Worm (Caenorhabditis elegans) whole organism, L1 larva: ENCODE results near the gene T05H4.15.

Source experiments
- Y116A8C.19 ChIP-seq: sonication (generic microtip); optimal IDR thresholded peaks from 2 replicates; lab custom pipeline; 2016; ENCODE audit warnings: missing compliant biosample characterization, missing genetic modification characterization, borderline replicate concordance
- alr-1 ChIP-seq: fragments of 200-800 bp; sonication (Bioruptor generic); optimal IDR thresholded peaks from 2 replicates; lab custom pipeline; 2018; ENCODE audit warnings: borderline replicate concordance, mild to moderate bottlenecking, missing genetic modification characterization, missing compliant biosample characterization
- blmp-1 ChIP-seq: fragments of 150-350 bp; optimal IDR thresholded peaks from 2 replicates; lab custom pipeline; 2014; ENCODE audit warnings: missing biosample characterization, missing genetic modification characterization
- ceh-63 ChIP-seq: fragments of 200-800 bp; sonication (Bioruptor generic); optimal IDR thresholded peaks from 2 replicates; lab custom pipeline; 2018; ENCODE audit warnings: mild to moderate bottlenecking, missing genetic modification characterization, missing compliant biosample characterization
- ceh-8 ChIP-seq: fragments of 200-800 bp; sonication (Bioruptor generic); optimal IDR thresholded peaks from 2 replicates; lab custom pipeline; 2018; ENCODE audit warnings: mild to moderate bottlenecking, missing genetic modification characterization, moderate library complexity, missing compliant biosample characterization
- ceh-82 ChIP-seq, 3 experiments: fragments of 150-350 bp in 1 of 3; sonication (generic microtip) in 2 of 3; optimal IDR thresholded peaks; 2 replicates each; lab custom pipeline; 2014 to 2017; ENCODE audit warnings: missing biosample characterization in 3 of 3, missing genetic modification characterization in 3 of 3
- ceh-90 ChIP-seq: sonication (generic microtip); optimal IDR thresholded peaks from 2 replicates; lab custom pipeline; 2016; ENCODE audit warnings: missing genetic modification characterization, missing compliant biosample characterization
- ces-1 ChIP-seq: fragments of 150-350 bp; optimal IDR thresholded peaks from 2 replicates; lab custom pipeline; 2014; ENCODE audit warnings: missing biosample characterization, missing genetic modification reagents, missing genetic modification characterization
- dpl-1 ChIP-seq, 3 experiments: fragments of 150-350 bp in 2 of 3; sonication (generic microtip) in 1 of 3; optimal IDR thresholded peaks; 2 replicates each; lab custom pipeline; 2014 to 2017; ENCODE audit warnings: missing biosample characterization in 3 of 3, missing genetic modification characterization in 3 of 3, missing genetic modification reagents in 3 of 3
- efl-1 ChIP-seq, 4 experiments: fragments of 150-350 bp; optimal IDR thresholded peaks in 3 of 4; peaks in 1 of 4; 1 replicate in 1 of 4; 2 replicates in 3 of 4; lab custom pipeline; 2014; ENCODE audit warnings: missing biosample characterization in 2 of 4, missing genetic modification characterization in 2 of 4, missing genetic modification reagents in 2 of 4
- efl-3 ChIP-seq: fragments of 200-800 bp; sonication (Bioruptor generic); optimal IDR thresholded peaks from 2 replicates; lab custom pipeline; 2018; ENCODE audit warnings: mild to moderate bottlenecking, missing genetic modification characterization, missing compliant biosample characterization
- egl-27 ChIP-seq, 2 experiments: fragments of 150-350 bp in 1 of 2; sonication (generic microtip); optimal IDR thresholded peaks; 3 replicates each; lab custom pipeline; 2017 to 2018; ENCODE audit warnings: missing biosample characterization in 2 of 2, missing genetic modification characterization in 2 of 2, missing genetic modification reagents in 2 of 2
- elt-2 ChIP-seq: sonication (generic microtip); optimal IDR thresholded peaks from 2 replicates; lab custom pipeline; 2016; ENCODE audit warnings: missing genetic modification characterization, mild to moderate bottlenecking, inconsistent platforms, missing compliant biosample characterization, missing genetic modification reagents
- hlh-17 ChIP-seq: fragments of 200-800 bp; sonication (Bioruptor generic); optimal IDR thresholded peaks from 2 replicates; lab custom pipeline; 2018; ENCODE audit warnings: missing genetic modification characterization, mild to moderate bottlenecking, missing compliant biosample characterization, moderate library complexity, borderline replicate concordance
- hlh-4 ChIP-seq: sonication (generic microtip); optimal IDR thresholded peaks from 2 replicates; lab custom pipeline; 2016; ENCODE audit warnings: mild to moderate bottlenecking, missing genetic modification characterization, missing compliant biosample characterization
- isw-1 ChIP-seq: fragments of 200-800 bp; sonication (Bioruptor generic); IDR thresholded peaks from 2 replicates; pipeline ENCODE4 v1.3.6; 2022; ENCODE audit warnings: missing genetic modification characterization, missing compliant biosample characterization
- lin-13 ChIP-seq: fragments of 150-350 bp; optimal IDR thresholded peaks from 2 replicates; lab custom pipeline; 2014; ENCODE audit warnings: missing biosample characterization, missing genetic modification reagents, missing genetic modification characterization
- lin-35 ChIP-seq, 2 experiments: fragments of 150-350 bp; optimal IDR thresholded peaks; 2 replicates each; lab custom pipeline; 2014; ENCODE audit warnings: missing biosample characterization in 2 of 2, missing genetic modification characterization in 2 of 2, missing genetic modification reagents in 2 of 2
- lin-39 ChIP-seq: fragments of 150-350 bp; optimal IDR thresholded peaks from 2 replicates; lab custom pipeline; 2014; ENCODE audit warnings: missing biosample characterization, missing genetic modification reagents, missing genetic modification characterization
- mab-9 ChIP-seq: fragments of 200-800 bp; sonication (Bioruptor generic); IDR thresholded peaks from 2 replicates; pipeline ENCODE4 v1.3.6; 2022; ENCODE audit warnings: missing genetic modification reagents, missing genetic modification characterization, missing compliant biosample characterization
- nhr-12 ChIP-seq: sonication (generic microtip); optimal IDR thresholded peaks from 2 replicates; lab custom pipeline; 2017; ENCODE audit warnings: missing biosample characterization, missing genetic modification characterization
- nhr-19 ChIP-seq: fragments of 200-800 bp; sonication (Bioruptor generic); conservative IDR thresholded peaks from 2 replicates; pipeline ENCODE4 v1.3.6; 2022; ENCODE audit warnings: missing genetic modification characterization, missing compliant biosample characterization
- nhr-20 ChIP-seq: sonication (generic microtip); optimal IDR thresholded peaks from 2 replicates; lab custom pipeline; 2016; ENCODE audit warnings: mild to moderate bottlenecking, missing genetic modification characterization, missing compliant biosample characterization
- nhr-237 ChIP-seq: fragments of 150-350 bp; optimal IDR thresholded peaks from 2 replicates; lab custom pipeline; 2014; ENCODE audit warnings: missing biosample characterization, missing genetic modification characterization
- nhr-28 ChIP-seq: fragments of 150-350 bp; optimal IDR thresholded peaks from 2 replicates; lab custom pipeline; 2014; ENCODE audit warnings: missing biosample characterization, missing genetic modification characterization
- pag-3 ChIP-seq: sonication (generic microtip); optimal IDR thresholded peaks from 2 replicates; lab custom pipeline; 2017; ENCODE audit warnings: missing genetic modification characterization, mild to moderate bottlenecking, missing compliant biosample characterization, antibody characterized with exemption, borderline replicate concordance; ENCODE audit not compliant: insufficient read depth
- pqm-1 ChIP-seq: sonication (generic microtip); optimal IDR thresholded peaks from 3 replicates; lab custom pipeline; 2017; ENCODE audit warnings: missing biosample characterization, missing genetic modification characterization
- sox-4 ChIP-seq: sonication (generic microtip); optimal IDR thresholded peaks from 2 replicates; lab custom pipeline; 2016; ENCODE audit warnings: missing genetic modification characterization, missing compliant biosample characterization
- tbx-2 ChIP-seq: sonication (generic microtip); optimal IDR thresholded peaks from 2 replicates; lab custom pipeline; 2016; ENCODE audit warnings: missing genetic modification characterization, missing compliant biosample characterization
- tlp-1 ChIP-seq: fragments of 150-350 bp; optimal IDR thresholded peaks from 2 replicates; lab custom pipeline; 2014; ENCODE audit warnings: missing biosample characterization, missing genetic modification characterization
- unc-130 ChIP-seq: fragments of 150-350 bp; optimal IDR thresholded peaks from 2 replicates; lab custom pipeline; 2017; ENCODE audit warnings: missing biosample characterization, missing genetic modification characterization, inconsistent platforms
- unc-30 ChIP-seq: sonication (generic microtip); optimal IDR thresholded peaks from 2 replicates; lab custom pipeline; 2017; ENCODE audit warnings: missing biosample characterization, missing genetic modification characterization
- unc-62 ChIP-seq: fragments of 150-350 bp; optimal IDR thresholded peaks from 2 replicates; lab custom pipeline; 2014; ENCODE audit warnings: missing biosample characterization, missing genetic modification reagents, missing genetic modification characterization
- unc-98 ChIP-seq: fragments of 200-800 bp; sonication (Bioruptor generic); IDR thresholded peaks from 2 replicates; pipeline ENCODE4 v1.3.6; 2022; ENCODE audit warnings: missing genetic modification characterization, missing compliant biosample characterization
- zip-4 ChIP-seq: fragments of 200-800 bp; sonication (Bioruptor generic); optimal IDR thresholded peaks from 2 replicates; lab custom pipeline; 2018; ENCODE audit warnings: mild to moderate bottlenecking, missing genetic modification characterization, moderate library complexity, missing compliant biosample characterization
- ztf-11 ChIP-seq, 2 experiments: sonication (generic microtip); optimal IDR thresholded peaks; 2 replicates each; lab custom pipeline; 2016 to 2017; ENCODE audit warnings: missing genetic modification characterization in 2 of 2, missing biosample characterization in 1 of 2, missing compliant biosample characterization in 1 of 2
- ztf-4 ChIP-seq: fragments of 150-350 bp; optimal IDR thresholded peaks from 2 replicates; lab custom pipeline; 2014; ENCODE audit warnings: missing biosample characterization, missing genetic modification characterization

The T05H4.15 gene

DNA sequence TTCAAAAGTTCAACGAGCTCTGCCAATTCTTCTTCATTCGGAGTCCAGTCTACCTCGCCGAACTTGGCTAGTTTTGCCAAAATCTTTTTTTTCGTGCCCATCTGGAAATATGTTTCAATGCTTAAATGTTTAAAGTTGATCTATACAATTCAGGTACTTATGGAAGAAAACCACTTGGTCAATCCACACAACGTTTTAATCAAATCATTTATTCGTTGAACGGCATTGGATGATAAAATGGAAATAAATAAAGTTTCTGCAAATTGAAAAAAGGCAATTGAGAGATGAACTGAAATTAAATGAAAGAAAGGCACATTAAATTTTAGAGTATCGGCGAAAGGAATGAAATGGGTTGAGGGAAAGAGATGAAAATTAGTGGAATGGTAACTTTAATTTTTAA, 17.5 kb downstream of the T05H4.15 start, which contains the start of gene urb-1:
Gene urb-1, minus strand, starts transcription at position 101 of the 400 bp plus-strand sequence.
- TF ChIP-seq Y116A8C.19 (tag; lab: Kevin White, UChicago) (no peak), sox-4 (tag; lab: Kevin White, UChicago) (no peak), tbx-2 (tag; lab: Kevin White, UChicago) (no peak), zip-4 (GFP tag; lab: Kevin White, UChicago) (no peak), nhr-12 (no peak), pqm-1 (tag; lab: Kevin White, UChicago) (no peak), ztf-11 (tag; optimal IDR thresholded peaks at IDR 0.05; lab: Kevin White, UChicago) (no peak), ceh-8 (GFP tag; lab: Kevin White, UChicago) (no peak), pag-3 (tag; lab: Kevin White, UChicago) (no peak), unc-130 (tag; lab: Kevin White, UChicago) (no peak), nhr-20 (tag; lab: Kevin White, UChicago) (no peak), alr-1 (tag; lab: Kevin White, UChicago) (no peak), nhr-237 (tag; lab: Kevin White, UChicago) (no peak), hlh-4 (no peak), ceh-82 (tag; optimal IDR thresholded peaks at IDR 0.05; lab: Kevin White, UChicago) (no peak), mab-9 (GFP tag; lab: Robert Waterston, UW) (no peak), ceh-90 (no peak), lin-39 (tag; lab: Kevin White, UChicago) (no peak)

DNA sequence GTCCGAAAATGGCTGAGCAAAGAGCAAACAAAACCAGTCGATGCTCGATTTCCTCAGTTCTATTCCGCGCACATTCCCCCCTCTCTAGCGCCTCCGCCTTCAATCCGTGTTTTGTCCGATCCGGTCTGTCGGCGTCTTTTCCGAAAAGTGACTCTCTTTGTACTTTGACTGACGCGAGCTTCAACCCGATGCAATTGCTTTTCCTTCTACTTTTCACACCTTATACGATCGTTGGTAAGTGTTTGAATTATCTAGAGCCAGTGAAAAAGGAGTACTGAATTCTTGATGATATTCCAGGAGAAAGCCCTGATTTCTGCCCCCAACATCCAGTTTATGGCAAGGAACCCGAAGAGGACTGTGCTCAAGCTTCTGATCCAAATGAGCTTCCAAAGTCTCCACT, 26.5 kb downstream of the T05H4.15 start, which contains the start of gene cht-6:
Gene cht-6, plus strand, starts transcription at position 9 of the 400 bp plus-strand sequence.
- TF ChIP-seq egl-27 (tag; optimal IDR thresholded peaks at IDR 0.05; lab: Kevin White, UChicago) (no peak), efl-3 (GFP tag; lab: Kevin White, UChicago) (no peak), ceh-82 (tag; optimal IDR thresholded peaks at IDR 0.05; lab: Kevin White, UChicago) (no peak), blmp-1 (tag; lab: Kevin White, UChicago) (no peak), dpl-1 (GFP tag; optimal IDR thresholded peaks at IDR 0.05; lab: Kevin White, UChicago) (no peak)
- TF ChIP-seq, all 84 proteins: peak for 0

DNA sequence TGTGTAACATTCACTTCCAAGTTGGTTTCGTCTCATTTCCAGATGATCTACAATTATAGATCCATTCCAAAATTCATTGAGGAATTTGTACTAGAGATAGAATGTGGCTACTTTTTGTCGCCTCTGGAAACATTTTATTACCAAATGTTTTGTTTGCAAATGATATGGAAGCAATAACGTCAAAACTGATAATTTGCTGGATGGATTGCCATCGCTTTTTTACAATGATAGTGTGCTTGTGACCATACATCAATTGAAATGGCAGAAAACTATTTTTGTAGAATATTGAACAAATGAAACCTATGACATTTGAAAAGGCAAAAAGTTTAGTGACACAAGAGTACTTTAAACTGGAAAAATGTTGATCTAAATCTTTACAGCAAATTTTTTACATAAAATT, 27.0 kb downstream of the T05H4.15 start:
- no peak for TF ChIP-seq unc-30 (tag; lab: Kevin White, UChicago)
- TF ChIP-seq ceh-90 = no peak
- TF ChIP-seq unc-98 (GFP tag; lab: Robert Waterston, UW) = no peak
- TF ChIP-seq ces-1 (GFP tag; lab: Kevin White, UChicago) = no peak
- no peak for TF ChIP-seq ceh-63
- no peak for TF ChIP-seq unc-62 (GFP tag; lab: Kevin White, UChicago)
- no peak for TF ChIP-seq nhr-28 (tag; lab: Kevin White, UChicago)
- TF ChIP-seq efl-1 (optimal IDR thresholded peaks at IDR 0.05; lab: Kevin White, UChicago) = no peak
- peak in 1 of 2 experiments; percentile 11 for TF ChIP-seq efl-1 (GFP tag; optimal IDR thresholded peaks at IDR 0.05 in 1 of 2; lab: Kevin White, UChicago)
- peak; percentile 51 for TF ChIP-seq elt-2 (tag; lab: Kevin White, UChicago)
- no peak for TF ChIP-seq ztf-4 (tag; lab: Kevin White, UChicago)
- TF ChIP-seq efl-3 (GFP tag; lab: Kevin White, UChicago) = no peak
- TF ChIP-seq isw-1 (GFP tag; lab: Robert Waterston, UW) = no peak
- TF ChIP-seq tlp-1 (tag; lab: Kevin White, UChicago) = no peak
- no peak for TF ChIP-seq pag-3 (tag; lab: Kevin White, UChicago)
- no peak for TF ChIP-seq hlh-17 (GFP tag; lab: Kevin White, UChicago)
- TF ChIP-seq nhr-19 = no peak

ce11 chrV:6413057-6413456, 28.5 kb downstream of the T05H4.15 start:
- TF ChIP-seq lin-13 (GFP tag; lab: Kevin White, UChicago) (no peak), elt-2 (tag; lab: Kevin White, UChicago) (peak; percentile 96), lin-35 (GFP tag; optimal IDR thresholded peaks at IDR 0.05; lab: Kevin White, UChicago) (peak in 1 of 2 experiments; percentile 5)
